Worm (Caenorhabditis elegans) whole organism, L2 larva: ENCODE measurements around the gene mrpl-44.
A peak's percentile ranks its signal among the peaks of the same experiment; 100 is the strongest.

Experiments used
- C34F6.9 ChIP-seq: fragments of 150-350 bp; optimal IDR thresholded peaks from 2 replicates; lab custom pipeline; 2014; ENCODE audit warnings: missing biosample characterization, missing genetic modification characterization
- F13H6.1 ChIP-seq: sonication (generic microtip); optimal IDR thresholded peaks from 2 replicates; lab custom pipeline; 2016; ENCODE audit warnings: missing genetic modification characterization, missing compliant biosample characterization
- R02D3.7 ChIP-seq: fragments of 150-350 bp; optimal IDR thresholded peaks from 2 replicates; lab custom pipeline; 2014; ENCODE audit warnings: missing biosample characterization, missing genetic modification characterization
- ZK546.5 ChIP-seq: sonication (generic microtip); optimal IDR thresholded peaks from 2 replicates; lab custom pipeline; 2017; ENCODE audit warnings: missing biosample characterization, missing genetic modification characterization
- alr-1 ChIP-seq: fragments of 150-350 bp; optimal IDR thresholded peaks from 2 replicates; lab custom pipeline; 2014; ENCODE audit warnings: missing biosample characterization, missing genetic modification characterization
- aly-2 ChIP-seq: fragments of 150-350 bp; optimal IDR thresholded peaks from 2 replicates; lab custom pipeline; 2014; ENCODE audit warnings: missing biosample characterization, missing genetic modification characterization
- ceh-16 ChIP-seq: fragments of 150-350 bp; optimal IDR thresholded peaks from 2 replicates; lab custom pipeline; 2014; ENCODE audit warnings: missing biosample characterization, missing genetic modification characterization
- ceh-82 ChIP-seq: fragments of 150-350 bp; optimal IDR thresholded peaks from 2 replicates; lab custom pipeline; 2014; ENCODE audit warnings: missing biosample characterization, missing genetic modification characterization
- crh-2 ChIP-seq: sonication (generic microtip); optimal IDR thresholded peaks from 2 replicates; lab custom pipeline; 2017; ENCODE audit warnings: missing biosample characterization, missing genetic modification characterization
- dmd-4 ChIP-seq: sonication (generic microtip); optimal IDR thresholded peaks from 2 replicates; lab custom pipeline; 2017; ENCODE audit warnings: missing biosample characterization, missing genetic modification characterization
- egl-27 ChIP-seq: sonication (generic microtip); optimal IDR thresholded peaks from 3 replicates; lab custom pipeline; 2017; ENCODE audit warnings: missing biosample characterization, missing genetic modification reagents, missing genetic modification characterization
- elt-1 ChIP-seq: fragments of 150-350 bp; optimal IDR thresholded peaks from 2 replicates; lab custom pipeline; 2014; ENCODE audit warnings: missing biosample characterization, missing genetic modification characterization
- gmeb-1 ChIP-seq: fragments of 150-350 bp; optimal IDR thresholded peaks from 2 replicates; lab custom pipeline; 2014; ENCODE audit warnings: missing biosample characterization, missing genetic modification characterization
- lin-11 ChIP-seq: fragments of 150-350 bp; sonication (generic microtip); optimal IDR thresholded peaks from 2 replicates; lab custom pipeline; 2014; ENCODE audit warnings: missing biosample characterization, missing genetic modification characterization, inconsistent platforms, mixed read lengths
- lin-13 ChIP-seq: fragments of 150-350 bp; optimal IDR thresholded peaks from 2 replicates; lab custom pipeline; 2014; ENCODE audit warnings: missing biosample characterization, missing genetic modification reagents, missing genetic modification characterization
- lin-39 ChIP-seq: fragments of 150-350 bp; optimal IDR thresholded peaks from 2 replicates; lab custom pipeline; 2014; ENCODE audit warnings: missing biosample characterization, missing genetic modification reagents, missing genetic modification characterization
- lsy-2 ChIP-seq, 2 experiments: fragments of 150-350 bp in 1 of 2; sonication (generic microtip) in 1 of 2; optimal IDR thresholded peaks; 2 replicates each; lab custom pipeline; 2014 to 2017; ENCODE audit warnings: missing biosample characterization in 2 of 2, missing genetic modification characterization in 2 of 2
- mab-5 ChIP-seq: fragments of 150-350 bp; optimal IDR thresholded peaks from 2 replicates; lab custom pipeline; 2014; ENCODE audit warnings: missing biosample characterization, missing genetic modification characterization
- nhr-11 ChIP-seq: fragments of 150-350 bp; optimal IDR thresholded peaks from 2 replicates; lab custom pipeline; 2014; ENCODE audit warnings: missing biosample characterization, missing genetic modification characterization
- nhr-12 ChIP-seq: fragments of 150-350 bp; optimal IDR thresholded peaks from 2 replicates; lab custom pipeline; 2014; ENCODE audit warnings: missing biosample characterization, missing genetic modification characterization
- nhr-129 ChIP-seq: fragments of 150-350 bp; optimal IDR thresholded peaks from 2 replicates; lab custom pipeline; 2014; ENCODE audit warnings: missing biosample characterization, missing genetic modification characterization
- nhr-21 ChIP-seq: fragments of 150-350 bp; optimal IDR thresholded peaks from 2 replicates; lab custom pipeline; 2014; ENCODE audit warnings: missing biosample characterization, missing genetic modification characterization
- nhr-23 ChIP-seq: fragments of 150-350 bp; optimal IDR thresholded peaks from 2 replicates; lab custom pipeline; 2014; ENCODE audit warnings: missing biosample characterization, missing genetic modification reagents, missing genetic modification characterization
- nhr-237 ChIP-seq: fragments of 150-350 bp; optimal IDR thresholded peaks from 2 replicates; lab custom pipeline; 2014; ENCODE audit warnings: missing biosample characterization, missing genetic modification characterization
- nhr-25 ChIP-seq: fragments of 150-350 bp; sonication (generic microtip); optimal IDR thresholded peaks from 3 replicates; lab custom pipeline; 2014; ENCODE audit warnings: missing biosample characterization, missing genetic modification characterization
- nhr-77 ChIP-seq: fragments of 150-350 bp; optimal IDR thresholded peaks from 2 replicates; lab custom pipeline; 2014; ENCODE audit warnings: missing biosample characterization, missing genetic modification characterization
- skn-1 ChIP-seq: sonication (generic microtip); optimal IDR thresholded peaks from 2 replicates; lab custom pipeline; 2017; ENCODE audit warnings: missing biosample characterization, missing genetic modification characterization
- snpc-4 ChIP-seq: fragments of 150-350 bp; optimal IDR thresholded peaks from 2 replicates; lab custom pipeline; 2014; ENCODE audit warnings: missing biosample characterization, missing genetic modification characterization
- unc-55 ChIP-seq: fragments of 150-350 bp; sonication (generic microtip); optimal IDR thresholded peaks from 3 replicates; lab custom pipeline; 2014; ENCODE audit warnings: missing biosample characterization, missing genetic modification reagents, missing genetic modification characterization
- unc-62 ChIP-seq: fragments of 150-350 bp; optimal IDR thresholded peaks from 2 replicates; lab custom pipeline; 2014; ENCODE audit warnings: missing biosample characterization, missing genetic modification reagents, missing genetic modification characterization
- zag-1 ChIP-seq: fragments of 150-350 bp; optimal IDR thresholded peaks from 2 replicates; lab custom pipeline; 2014; ENCODE audit warnings: missing biosample characterization, missing genetic modification characterization
- ztf-1 ChIP-seq: fragments of 200-800 bp; sonication (Bioruptor generic); conservative IDR thresholded peaks from 2 replicates; pipeline ENCODE4 v1.3.6; 2022; ENCODE audit warnings: missing genetic modification characterization, missing compliant biosample characterization
- ztf-11 ChIP-seq: sonication (generic microtip); optimal IDR thresholded peaks from 2 replicates; lab custom pipeline; 2017; ENCODE audit warnings: missing biosample characterization, missing genetic modification characterization

Gene mrpl-44

ce11 chrIII:9077708-9078107 lies 11.5 kb downstream of the mrpl-44 start, which contains the start of gene F02A9.1:
F02A9.1 (minus strand) TSS chrIII:9077808.
- no peak for TF ChIP-seq gmeb-1 (tag; lab: Kevin White, UChicago)
- TF ChIP-seq nhr-25 (tag; lab: Kevin White, UChicago), result no peak
- no peak for TF ChIP-seq nhr-21 (tag; lab: Kevin White, UChicago)
- no peak for TF ChIP-seq skn-1 (tag; lab: Kevin White, UChicago)
- no peak for TF ChIP-seq dmd-4 (tag; lab: Kevin White, UChicago)
- no peak for TF ChIP-seq snpc-4 (tag; lab: Kevin White, UChicago)
- no peak for TF ChIP-seq nhr-11 (tag; lab: Kevin White, UChicago)
- no peak for TF ChIP-seq ceh-16
- TF ChIP-seq lin-13 (GFP tag; lab: Kevin White, UChicago), result no peak
- no peak for TF ChIP-seq aly-2

- TF ChIP-seq zag-1 (tag; lab: Kevin White, UChicago), result no peak
- no peak for TF ChIP-seq F13H6.1
- TF ChIP-seq lin-13 (GFP tag; lab: Kevin White, UChicago), result no peak
- TF ChIP-seq ztf-11 (tag; lab: Kevin White, UChicago), result no peak
Observed at ce11 chrIII:9075539-9075938, 13.6 kb downstream of the mrpl-44 start, which contains the start of gene F02A9.7. F02A9.7 (minus strand) TSS chrIII:9075639.

ce11 chrIII:9072704-9073103 lies 16.5 kb downstream of the mrpl-44 start:
- TF ChIP-seq C34F6.9 (tag; lab: Kevin White, UChicago) (no peak), ztf-1 (no peak), R02D3.7 (tag; lab: Kevin White, UChicago) (no peak), nhr-237 (tag; lab: Kevin White, UChicago) (no peak), nhr-12 (no peak), ZK546.5 (no peak)

ce11 chrIII:9071372-9071771 lies 17.8 kb downstream of the mrpl-44 start, which contains the start of gene lin-12:
lin-12 (minus strand) TSS chrIII:9071472.
- TF ChIP-seq mab-5, result no peak
- no peak for TF ChIP-seq C34F6.9 (tag; lab: Kevin White, UChicago)
- TF ChIP-seq snpc-4 (tag; lab: Kevin White, UChicago), result no peak
- no peak for TF ChIP-seq nhr-129 (tag; lab: Kevin White, UChicago)
- TF ChIP-seq lin-39, result no peak
- TF ChIP-seq elt-1 (tag; lab: Kevin White, UChicago), result no peak
- no peak for TF ChIP-seq nhr-77
- no peak for TF ChIP-seq zag-1 (tag; lab: Kevin White, UChicago)
- no peak for TF ChIP-seq gmeb-1 (tag; lab: Kevin White, UChicago)
- no peak for TF ChIP-seq unc-62
- TF ChIP-seq unc-55, result no peak
- TF ChIP-seq F13H6.1, result no peak
- TF ChIP-seq ceh-82, result no peak
- TF ChIP-seq nhr-23, result no peak
- TF ChIP-seq ceh-16, result no peak
- TF ChIP-seq crh-2 (tag; lab: Kevin White, UChicago), result no peak

ce11 chrIII:9069712-9070111 lies 19.5 kb downstream of the mrpl-44 start:
- TF ChIP-seq nhr-21 (tag; lab: Kevin White, UChicago) (no peak), alr-1 (no peak), ceh-16 (no peak), egl-27 (tag; lab: Kevin White, UChicago) (no peak), nhr-12 (no peak), skn-1 (tag; lab: Kevin White, UChicago) (no peak), ztf-1 (no peak), lin-11 (tag; lab: Kevin White, UChicago) (no peak), crh-2 (tag; lab: Kevin White, UChicago) (no peak)

- no peak for TF ChIP-seq lin-13 (GFP tag; lab: Kevin White, UChicago)
- peak in 1 of 2 experiments; percentile 35 for TF ChIP-seq lsy-2 (tag; optimal IDR thresholded peaks at IDR 0.05; lab: Kevin White, UChicago)
- TF ChIP-seq crh-2 (tag; lab: Kevin White, UChicago), result peak; percentile 21
- no peak for TF ChIP-seq alr-1
Observed at ce11 chrIII:9060267-9060666, 28.9 kb downstream of the mrpl-44 start.
